Worm (Caenorhabditis elegans): ENCODE measurements around the gene sqv-1.

Gene sqv-1

DNA sequence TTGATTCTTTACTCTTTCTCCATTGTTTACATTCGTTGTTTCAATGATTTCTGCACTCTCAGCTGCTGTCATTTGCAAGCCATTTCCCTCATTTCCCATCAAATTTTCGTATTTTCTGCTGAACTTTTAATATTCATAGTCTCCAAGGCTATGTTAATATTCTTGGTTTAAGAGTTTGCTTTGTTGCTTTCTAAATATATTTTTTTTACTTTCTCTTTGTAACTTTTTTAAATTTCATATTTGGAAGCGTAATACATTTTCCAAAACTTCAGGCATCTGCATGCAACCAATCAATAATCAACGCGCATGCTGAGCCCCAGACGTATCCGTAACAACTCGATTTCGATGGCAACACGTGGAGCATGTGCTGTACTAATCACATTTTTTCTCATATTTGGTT is at the start of gene sqv-1:
Gene sqv-1 (plus strand): TSS at position 301 of the 400 bp plus-strand sequence.
- TF ChIP-seq dao-5 (tag; optimal IDR thresholded peaks at IDR 0.05) (no peak), him-1 (tag; optimal IDR thresholded peaks at IDR 0.05) (no peak), W03F9.2 (tag; optimal IDR thresholded peaks at IDR 0.05) (no peak)

DNA sequence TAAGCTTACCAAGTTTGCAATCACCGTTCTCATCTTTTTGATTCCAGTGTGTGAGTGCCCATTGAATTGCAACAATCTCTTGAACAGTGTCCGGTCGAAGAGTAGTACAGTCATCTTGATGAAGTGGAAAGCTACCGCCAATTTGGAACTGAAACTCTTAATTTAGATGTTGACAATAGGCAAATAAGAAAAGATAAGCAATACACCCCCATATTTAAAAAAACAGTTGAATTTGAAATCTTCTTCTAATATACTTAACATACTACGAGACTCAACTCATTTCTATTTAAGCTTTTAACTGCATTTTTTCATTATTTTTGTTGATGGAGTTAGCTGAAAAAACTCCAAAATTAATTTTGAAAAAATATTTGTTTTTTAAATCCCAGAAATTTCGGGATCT is 48.8 kb upstream of the sqv-1 start:
- TF ChIP-seq him-1 (tag; optimal IDR thresholded peaks at IDR 0.05) (no peak), W03F9.2 (tag; optimal IDR thresholded peaks at IDR 0.05) (no peak), dao-5 (tag; optimal IDR thresholded peaks at IDR 0.05) (no peak)

DNA sequence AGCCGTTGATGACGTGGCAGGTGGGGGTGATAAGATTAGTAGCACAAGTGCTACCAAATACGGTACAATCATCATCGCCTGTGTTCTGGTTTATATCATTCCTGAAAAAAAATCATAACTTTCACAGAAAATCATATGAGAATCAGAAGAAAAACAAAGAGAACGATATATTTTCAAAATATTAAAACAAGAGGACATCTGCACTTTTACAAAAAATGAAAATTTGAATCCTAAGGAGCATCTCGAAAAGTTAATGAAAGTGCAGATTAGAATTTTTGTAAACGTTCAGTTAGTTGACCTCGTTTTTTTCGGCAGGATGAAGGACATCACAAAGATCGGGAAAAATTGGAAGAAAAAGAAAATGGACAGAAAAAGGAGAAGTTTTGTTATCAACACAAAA is 48.1 kb upstream of the sqv-1 start, which contains the start of gene F35H10.10:
Gene F35H10.10 (minus strand): TSS at position 101 of the 400 bp plus-strand sequence.
- no peak for TF ChIP-seq him-1 (tag; optimal IDR thresholded peaks at IDR 0.05)
- no peak for TF ChIP-seq dao-5 (tag; optimal IDR thresholded peaks at IDR 0.05)

DNA sequence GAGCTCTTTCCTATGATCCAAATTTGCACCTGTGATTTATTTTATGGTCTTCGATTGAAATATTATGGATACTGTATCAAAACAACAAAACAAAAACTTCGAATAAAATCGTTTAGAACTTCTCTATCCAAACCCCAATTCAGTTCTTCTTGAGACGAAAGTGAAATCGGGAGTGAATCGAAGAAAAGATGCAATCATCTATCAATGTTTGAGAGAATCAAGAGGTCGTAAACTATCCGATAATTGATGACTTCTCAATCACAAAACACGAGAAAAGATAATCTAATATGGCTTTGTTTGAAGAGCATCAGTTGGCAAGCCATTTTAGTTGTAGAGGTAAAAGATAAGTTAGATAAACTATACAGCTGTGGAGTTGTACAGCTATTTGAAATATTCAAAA is 43.1 kb upstream of the sqv-1 start:
- TF ChIP-seq W03F9.2 (tag; optimal IDR thresholded peaks at IDR 0.05) (no peak), dao-5 (tag; optimal IDR thresholded peaks at IDR 0.05) (no peak), him-1 (tag; optimal IDR thresholded peaks at IDR 0.05) (no peak)

DNA sequence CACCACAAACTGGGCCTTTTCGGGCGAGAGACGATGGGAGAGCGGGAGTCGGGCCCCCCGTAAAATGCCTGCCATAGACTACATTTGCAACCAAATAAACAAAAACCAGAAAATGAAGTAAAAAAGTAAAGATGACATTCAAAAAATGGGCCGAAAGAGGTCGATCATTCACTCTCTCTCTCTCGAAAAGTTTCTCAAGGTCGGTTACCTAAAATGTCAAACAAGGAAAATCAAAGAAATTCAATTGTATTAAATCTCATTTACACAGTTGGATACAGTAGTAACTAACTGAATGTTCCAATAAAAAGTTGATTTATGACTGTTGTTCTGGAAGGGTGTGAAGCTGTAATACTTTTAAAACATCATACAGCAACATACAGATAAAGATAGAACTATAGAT is 42.1 kb upstream of the sqv-1 start:
- TF ChIP-seq W03F9.2 (tag; optimal IDR thresholded peaks at IDR 0.05) (no peak), dao-5 (tag; optimal IDR thresholded peaks at IDR 0.05) (no peak), him-1 (tag; optimal IDR thresholded peaks at IDR 0.05) (no peak)

DNA sequence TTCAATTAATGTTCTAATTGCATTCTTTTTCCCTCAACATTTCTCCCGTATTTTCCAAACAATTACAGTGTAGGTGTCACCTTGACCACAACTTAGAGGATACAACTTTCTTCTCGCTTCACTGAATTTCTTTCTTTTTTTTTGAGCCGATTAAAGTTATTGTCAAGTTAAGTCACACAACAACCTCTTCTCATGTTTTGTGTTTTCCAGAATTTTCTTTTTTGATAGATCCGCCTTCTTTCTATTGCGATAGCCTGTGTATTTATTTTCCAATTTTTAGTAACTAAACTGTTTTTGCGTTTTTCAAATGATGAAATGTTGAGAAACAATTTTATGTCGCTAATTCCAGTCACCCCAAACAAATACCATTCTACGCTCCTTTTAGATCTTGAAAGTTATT is 35.2 kb upstream of the sqv-1 start, which contains the start of gene F35H10.3:
Gene F35H10.3 (plus strand): TSS at position 301 of the 400 bp plus-strand sequence.
- TF ChIP-seq dao-5 (tag; optimal IDR thresholded peaks at IDR 0.05) = no peak
- TF ChIP-seq W03F9.2 (tag; optimal IDR thresholded peaks at IDR 0.05) = no peak
- no peak for TF ChIP-seq him-1 (tag; optimal IDR thresholded peaks at IDR 0.05)

DNA sequence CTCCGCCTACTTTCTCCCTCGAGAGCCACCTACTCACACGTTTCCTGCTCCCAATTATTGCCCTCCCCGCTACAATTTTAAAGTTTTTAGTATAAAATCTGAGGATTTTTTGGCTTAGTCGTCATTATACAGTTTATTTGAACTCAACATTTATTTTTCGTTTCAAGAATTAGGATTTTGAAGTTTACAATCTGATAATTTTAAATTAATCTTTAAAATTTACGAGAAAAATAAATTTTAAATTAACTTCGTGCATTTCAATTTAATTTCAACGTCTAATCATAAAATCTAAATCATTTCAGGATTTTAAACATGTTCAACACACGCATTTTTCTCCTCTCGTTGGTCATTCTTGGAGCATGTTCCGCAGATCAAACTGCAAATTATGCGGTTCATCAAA is 32.0 kb upstream of the sqv-1 start, which contains the start of gene F35H10.2:
Gene F35H10.2 (plus strand): TSS at position 301 of the 400 bp plus-strand sequence.
- TF ChIP-seq W03F9.2 (tag; optimal IDR thresholded peaks at IDR 0.05) (no peak), dao-5 (tag; optimal IDR thresholded peaks at IDR 0.05) (no peak), him-1 (tag; optimal IDR thresholded peaks at IDR 0.05) (no peak)

DNA sequence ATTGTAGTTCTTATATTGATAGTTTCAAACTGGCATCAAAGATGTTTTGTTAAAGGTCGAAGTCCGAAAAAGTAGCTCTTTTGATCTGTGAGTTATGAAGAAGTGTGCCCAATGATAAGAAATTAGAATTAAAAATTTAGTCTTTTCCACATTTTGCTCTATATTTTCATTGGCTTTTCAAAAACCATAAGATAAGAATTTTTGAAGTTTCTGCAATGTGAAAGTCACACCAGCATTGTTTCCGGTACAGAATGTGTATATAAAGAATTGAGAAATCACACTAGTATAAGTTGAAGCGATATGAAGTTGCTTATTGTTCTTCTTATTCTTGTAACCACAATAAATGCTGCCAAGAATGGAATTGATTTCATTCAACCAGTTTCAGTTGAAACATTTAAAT is 28.4 kb upstream of the sqv-1 start, which contains the start of gene lys-10:
Gene lys-10 (plus strand): TSS at position 301 of the 400 bp plus-strand sequence.
- no peak for TF ChIP-seq dao-5 (tag; optimal IDR thresholded peaks at IDR 0.05)
- no peak for TF ChIP-seq him-1 (tag; optimal IDR thresholded peaks at IDR 0.05)
- TF ChIP-seq W03F9.2 (tag; optimal IDR thresholded peaks at IDR 0.05) = no peak

DNA sequence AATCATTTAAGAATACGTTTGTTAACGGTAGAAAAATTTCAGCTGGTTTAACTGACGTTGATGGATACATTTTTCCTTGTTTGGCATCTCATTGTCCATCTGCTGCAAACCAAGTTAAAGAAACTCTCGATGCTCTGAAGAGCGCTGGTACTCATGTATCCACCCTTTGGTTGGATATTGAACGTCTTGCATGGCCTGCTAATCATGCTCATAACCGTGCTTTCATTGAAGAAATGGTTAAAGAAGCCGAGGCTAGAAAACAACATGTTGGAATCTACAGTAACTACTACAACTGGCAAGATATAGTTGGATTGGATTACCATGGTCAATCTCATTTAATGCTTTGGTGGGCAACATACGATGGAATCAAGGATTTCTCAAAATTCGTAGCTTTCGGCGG is 27.9 kb upstream of the sqv-1 start:
- TF ChIP-seq dao-5 (tag; optimal IDR thresholded peaks at IDR 0.05) = no peak

DNA sequence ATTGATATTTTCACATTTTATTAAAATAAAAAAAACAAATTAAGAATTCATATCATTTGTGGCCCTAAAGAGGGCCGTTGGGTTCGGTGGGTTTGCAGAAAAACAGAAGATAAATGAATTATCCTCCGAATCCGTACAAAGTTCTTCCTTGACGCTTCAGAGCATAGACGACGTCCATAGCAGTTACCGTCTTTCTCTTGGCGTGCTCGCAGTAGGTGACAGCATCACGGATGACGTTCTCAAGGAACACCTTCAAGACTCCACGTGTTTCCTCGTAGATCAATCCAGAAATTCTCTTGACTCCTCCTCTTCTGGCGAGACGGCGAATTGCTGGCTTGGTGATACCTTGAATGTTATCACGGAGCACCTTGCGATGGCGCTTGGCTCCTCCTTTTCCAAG is 27.4 kb upstream of the sqv-1 start:
- TF ChIP-seq dao-5 (tag; optimal IDR thresholded peaks at IDR 0.05) (no peak), him-1 (tag; optimal IDR thresholded peaks at IDR 0.05) (no peak), W03F9.2 (tag; optimal IDR thresholded peaks at IDR 0.05) (no peak)

DNA sequence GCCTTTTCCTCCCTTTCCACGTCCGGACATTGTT is 27.1 kb upstream of the sqv-1 start, which contains the start of gene his-31:
Gene his-31 (minus strand): TSS at position 30 of the 34 bp plus-strand sequence.
- TF ChIP-seq him-1 (tag; optimal IDR thresholded peaks at IDR 0.05) (no peak), dao-5 (tag; optimal IDR thresholded peaks at IDR 0.05) (no peak), W03F9.2 (tag; optimal IDR thresholded peaks at IDR 0.05) (no peak)

DNA sequence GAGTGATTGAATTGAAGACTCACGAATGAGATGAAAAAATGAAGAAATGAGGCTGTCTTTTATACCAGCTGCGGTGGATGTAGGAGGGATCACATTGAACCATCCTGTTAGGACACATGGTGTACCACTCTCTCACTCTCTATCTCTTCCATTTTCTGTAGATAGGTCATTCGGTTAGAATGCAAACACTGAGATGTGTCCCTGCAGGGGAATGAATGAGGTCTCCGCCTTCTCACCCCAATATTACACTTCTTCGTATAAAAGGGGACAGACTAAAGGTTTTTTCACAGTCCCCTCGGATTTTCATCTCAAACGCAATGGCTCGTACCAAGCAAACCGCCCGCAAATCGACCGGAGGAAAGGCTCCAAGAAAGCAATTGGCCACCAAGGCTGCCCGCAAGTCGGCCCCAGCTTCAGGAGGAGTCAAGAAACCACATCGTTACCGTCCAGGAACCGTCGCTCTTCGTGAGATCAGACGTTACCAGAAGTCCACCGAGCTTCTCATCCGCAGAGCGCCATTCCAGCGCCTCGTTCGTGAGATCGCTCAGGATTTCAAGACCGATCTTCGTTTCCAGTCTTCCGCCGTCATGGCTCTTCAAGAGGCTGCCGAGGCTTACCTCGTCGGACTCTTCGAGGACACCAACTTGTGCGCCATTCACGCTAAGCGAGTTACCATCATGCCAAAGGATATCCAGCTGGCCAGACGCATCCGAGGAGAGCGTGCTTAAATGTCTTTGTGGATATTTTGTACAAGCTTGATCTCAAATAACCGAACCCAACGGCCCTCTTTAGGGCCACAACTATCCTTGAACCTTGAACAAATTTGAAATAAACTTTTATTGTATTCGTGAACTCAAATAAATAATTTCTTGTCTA is 26.7 kb upstream of the sqv-1 start, which contains the start of gene his-32:
Gene his-32 (plus strand): TSS at position 318 of the 876 bp plus-strand sequence.
- TF ChIP-seq W03F9.2 (tag; optimal IDR thresholded peaks at IDR 0.05) (no peak), him-1 (tag; optimal IDR thresholded peaks at IDR 0.05) (no peak), dao-5 (tag; optimal IDR thresholded peaks at IDR 0.05) (no peak)

DNA sequence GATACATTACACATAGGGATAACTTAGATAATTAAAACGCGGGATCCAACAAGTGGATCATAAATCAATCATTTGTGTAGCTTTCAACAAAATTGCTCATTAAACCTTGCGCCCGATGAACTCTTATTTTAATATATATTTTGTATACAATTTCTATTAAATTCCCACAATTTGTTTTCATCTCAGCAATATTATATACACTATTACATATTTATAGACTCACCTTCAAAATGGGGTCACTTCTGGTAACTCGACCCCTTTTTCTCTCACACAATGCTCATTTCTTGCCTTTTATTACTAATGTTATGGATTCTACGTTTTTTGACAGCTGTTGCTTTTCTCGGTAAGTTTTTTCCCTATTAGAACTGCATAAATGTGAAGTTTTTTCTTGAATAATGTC is 21.3 kb upstream of the sqv-1 start, which contains the start of gene lgc-6:
Gene lgc-6 (plus strand): TSS at position 301 of the 400 bp plus-strand sequence.
- TF ChIP-seq dao-5 (tag; optimal IDR thresholded peaks at IDR 0.05) (no peak), W03F9.2 (tag; optimal IDR thresholded peaks at IDR 0.05) (no peak), him-1 (tag; optimal IDR thresholded peaks at IDR 0.05) (no peak)

DNA sequence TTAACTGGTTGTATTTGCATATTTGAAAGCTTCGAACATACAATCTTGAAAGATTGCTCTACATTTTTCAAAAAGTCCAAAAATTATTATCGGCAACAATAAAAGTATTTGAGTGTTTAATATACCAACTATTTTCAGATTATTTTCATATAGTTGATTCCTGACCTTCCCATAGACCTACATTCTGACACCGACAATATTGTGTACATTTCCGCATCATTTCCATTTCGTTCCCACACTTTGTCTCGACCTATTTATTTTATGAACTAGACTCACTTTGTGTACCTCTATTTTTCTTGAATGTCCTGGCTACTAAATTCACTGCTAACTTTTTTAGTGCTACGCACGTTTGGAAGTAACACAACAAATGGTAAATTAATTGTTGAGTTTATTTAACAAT is 18.5 kb upstream of the sqv-1 start, which contains the start of gene lgc-5:
Gene lgc-5 (plus strand): TSS at position 301 of the 400 bp plus-strand sequence.
- TF ChIP-seq dao-5 (tag; optimal IDR thresholded peaks at IDR 0.05) (no peak), W03F9.2 (tag; optimal IDR thresholded peaks at IDR 0.05) (no peak), him-1 (tag; optimal IDR thresholded peaks at IDR 0.05) (no peak)

DNA sequence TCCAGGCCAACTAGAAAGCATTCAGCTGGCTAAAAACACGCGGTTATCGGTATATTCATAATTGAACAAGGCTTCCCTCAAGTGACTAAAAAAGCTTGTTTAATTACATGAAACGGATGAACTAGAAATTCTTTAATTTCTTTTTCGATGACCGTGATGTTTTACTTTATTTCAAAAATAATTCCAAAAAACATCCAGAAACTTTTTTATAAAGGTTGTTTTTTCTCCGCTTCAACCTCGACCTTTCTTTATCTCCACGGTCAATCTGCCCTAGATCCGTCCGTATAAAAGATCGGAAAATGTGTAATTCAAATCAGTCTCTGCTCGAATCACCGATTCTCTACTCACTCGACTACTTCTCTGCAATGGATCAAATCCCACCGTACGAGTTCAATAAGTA is 15.4 kb upstream of the sqv-1 start, which contains the start of gene F17E9.5:
Gene F17E9.5 (plus strand): TSS at position 301 of the 400 bp plus-strand sequence.
- no peak for TF ChIP-seq W03F9.2 (tag; optimal IDR thresholded peaks at IDR 0.05)
- TF ChIP-seq him-1 (tag; optimal IDR thresholded peaks at IDR 0.05) = no peak
- no peak for TF ChIP-seq dao-5 (tag; optimal IDR thresholded peaks at IDR 0.05)
